Fruit fly (Drosophila melanogaster) whole organism, prepupa: ENCODE results near the gene CheA84a.

ENCODE experiments used
- Blimp-1 ChIP-seq: fragments of 200-800 bp; sonication (Bioruptor generic); optimal IDR thresholded peaks from 3 replicates; lab custom pipeline; 2017; ENCODE audit warnings: missing biosample characterization, missing genetic modification characterization, mild to moderate bottlenecking, moderate library complexity, missing genetic modification reagents
- CG10669 ChIP-seq: fragments of 200-800 bp; sonication (Bioruptor generic); optimal IDR thresholded peaks from 3 replicates; lab custom pipeline; 2018; ENCODE audit warnings: missing biosample characterization, mild to moderate bottlenecking, missing genetic modification characterization, moderate library complexity
- CG11902 ChIP-seq: fragments of 200-800 bp; sonication (Bioruptor generic); optimal IDR thresholded peaks from 3 replicates; lab custom pipeline; 2016; ENCODE audit warnings: missing biosample characterization, missing genetic modification characterization
- CG15336 ChIP-seq: fragments of 200-800 bp; sonication (Bioruptor generic); IDR thresholded peaks from 2 replicates; pipeline ENCODE4 v1.3.6; 2022; ENCODE audit warnings: missing biosample characterization, missing genetic modification characterization
- CG1621 ChIP-seq: fragments of 200-800 bp; sonication (Bioruptor generic); optimal IDR thresholded peaks from 3 replicates; lab custom pipeline; 2018; ENCODE audit warnings: missing biosample characterization, mild to moderate bottlenecking, missing genetic modification characterization
- CG16779 ChIP-seq: fragments of 200-800 bp; sonication (Bioruptor generic); optimal IDR thresholded peaks from 3 replicates; lab custom pipeline; 2017; ENCODE audit warnings: missing biosample characterization, mild to moderate bottlenecking, missing genetic modification characterization
- CG3032 ChIP-seq: fragments of 200-800 bp; optimal IDR thresholded peaks from 2 replicates; lab custom pipeline; 2019; ENCODE audit warnings: missing biosample characterization, mild to moderate bottlenecking, missing genetic modification characterization, moderate library complexity
- CG31627 ChIP-seq: fragments of 200-800 bp; sonication (Bioruptor generic); optimal IDR thresholded peaks from 3 replicates; lab custom pipeline; 2016; ENCODE audit warnings: missing biosample characterization, missing genetic modification characterization
- CG32006 ChIP-seq: fragments of 200-800 bp; sonication (Bioruptor generic); optimal IDR thresholded peaks from 3 replicates; lab custom pipeline; 2017; ENCODE audit warnings: missing biosample characterization, mild to moderate bottlenecking, missing genetic modification characterization
- CG34406 ChIP-seq: fragments of 200-800 bp; sonication (Bioruptor generic); optimal IDR thresholded peaks from 3 replicates; lab custom pipeline; 2016; ENCODE audit warnings: missing biosample characterization, missing genetic modification characterization
- CG3919 ChIP-seq: fragments of 200-800 bp; sonication (Bioruptor generic); optimal IDR thresholded peaks from 3 replicates; lab custom pipeline; 2016; ENCODE audit warnings: missing biosample characterization, missing genetic modification characterization
- CG4318 ChIP-seq: fragments of 200-800 bp; sonication (Bioruptor generic); optimal IDR thresholded peaks from 3 replicates; lab custom pipeline; 2017; ENCODE audit warnings: missing biosample characterization, mild to moderate bottlenecking, missing genetic modification characterization
- CG6792 ChIP-seq: fragments of 200-800 bp; sonication (Bioruptor generic); optimal IDR thresholded peaks from 3 replicates; lab custom pipeline; 2016; ENCODE audit warnings: missing biosample characterization, missing genetic modification characterization
- CG6808 ChIP-seq: fragments of 200-800 bp; sonication (Bioruptor generic); optimal IDR thresholded peaks from 3 replicates; lab custom pipeline; 2017; ENCODE audit warnings: missing biosample characterization, missing genetic modification characterization, mild to moderate bottlenecking, moderate library complexity, missing genetic modification reagents
- CG6854 ChIP-seq: fragments of 200-800 bp; sonication (Bioruptor generic); optimal IDR thresholded peaks from 2 replicates; lab custom pipeline; 2017; ENCODE audit warnings: missing biosample characterization, mild to moderate bottlenecking, missing genetic modification characterization
- CG7368 ChIP-seq: fragments of 200-800 bp; sonication (Bioruptor generic); optimal IDR thresholded peaks from 3 replicates; lab custom pipeline; 2016; ENCODE audit warnings: missing biosample characterization, missing genetic modification characterization
- CG8119 ChIP-seq: fragments of 200-800 bp; sonication (Bioruptor generic); IDR thresholded peaks from 3 replicates; pipeline ENCODE4 v1.3.6; 2022; ENCODE audit warnings: missing biosample characterization, missing genetic modification characterization
- CG8319 ChIP-seq: fragments of 200-800 bp; sonication (Bioruptor generic); optimal IDR thresholded peaks from 3 replicates; lab custom pipeline; 2016; ENCODE audit warnings: missing biosample characterization, missing genetic modification characterization
- CG8632 ChIP-seq: fragments of 200-800 bp; sonication (Bioruptor generic); optimal IDR thresholded peaks from 3 replicates; lab custom pipeline; 2016; ENCODE audit warnings: missing biosample characterization, missing genetic modification characterization
- CG9139 ChIP-seq: fragments of 200-800 bp; sonication (Bioruptor generic); optimal IDR thresholded peaks from 3 replicates; lab custom pipeline; 2017; ENCODE audit warnings: missing biosample characterization, mild to moderate bottlenecking, missing genetic modification characterization
- Eip75B ChIP-seq: fragments of 200-800 bp; sonication (Bioruptor generic); optimal IDR thresholded peaks from 3 replicates; lab custom pipeline; 2016; ENCODE audit warnings: missing biosample characterization, missing genetic modification characterization
- Eip93F ChIP-seq: fragments of 200-800 bp; sonication (Bioruptor generic); optimal IDR thresholded peaks from 2 replicates; lab custom pipeline; 2016; ENCODE audit warnings: missing biosample characterization, mild to moderate bottlenecking, missing genetic modification characterization
- Ets21C ChIP-seq: fragments of 200-800 bp; sonication (Bioruptor generic); optimal IDR thresholded peaks from 3 replicates; lab custom pipeline; 2016; ENCODE audit warnings: missing biosample characterization, missing genetic modification characterization
- Ets96B ChIP-seq: fragments of 200-800 bp; optimal IDR thresholded peaks from 2 replicates; lab custom pipeline; 2019; ENCODE audit warnings: missing biosample characterization, mild to moderate bottlenecking, missing genetic modification characterization, moderate library complexity
- Gug ChIP-seq: fragments of 200-800 bp; sonication (Bioruptor generic); IDR thresholded peaks from 2 replicates; pipeline ENCODE4 v1.3.6; 2022; ENCODE audit warnings: missing biosample characterization, missing genetic modification characterization
- Hr38 ChIP-seq: sonication (Bioruptor generic); optimal IDR thresholded peaks from 2 replicates; lab custom pipeline; 2016; ENCODE audit warnings: missing biosample characterization, missing genetic modification characterization
- Hr39 ChIP-seq: fragments of 200-800 bp; sonication (Bioruptor generic); optimal IDR thresholded peaks from 2 replicates; lab custom pipeline; 2016; ENCODE audit warnings: missing biosample characterization, missing genetic modification characterization
- Hr4 ChIP-seq: fragments of 200-800 bp; sonication (Bioruptor generic); optimal IDR thresholded peaks from 3 replicates; lab custom pipeline; 2016; ENCODE audit warnings: missing biosample characterization, missing genetic modification characterization
- Lpt ChIP-seq: fragments of 200-800 bp; sonication (Bioruptor generic); optimal IDR thresholded peaks from 3 replicates; lab custom pipeline; 2016; ENCODE audit warnings: missing biosample characterization, missing genetic modification characterization
- Met ChIP-seq: fragments of 200-800 bp; sonication (Bioruptor generic); optimal IDR thresholded peaks from 3 replicates; lab custom pipeline; 2016; ENCODE audit warnings: missing biosample characterization, missing genetic modification characterization
- OdsH ChIP-seq: fragments of 200-800 bp; sonication (Bioruptor generic); optimal IDR thresholded peaks from 3 replicates; lab custom pipeline; 2016; ENCODE audit warnings: missing biosample characterization, missing genetic modification characterization
- Smox ChIP-seq: fragments of 200-800 bp; sonication (Bioruptor generic); optimal IDR thresholded peaks from 3 replicates; lab custom pipeline; 2016; ENCODE audit warnings: missing biosample characterization, missing genetic modification characterization
- Sox102F ChIP-seq: fragments of 200-800 bp; sonication (Bioruptor generic); optimal IDR thresholded peaks from 2 replicates; lab custom pipeline; 2016; ENCODE audit warnings: missing biosample characterization, mild to moderate bottlenecking, missing genetic modification characterization
- Sox14 ChIP-seq: fragments of 200-800 bp; sonication (Bioruptor generic); optimal IDR thresholded peaks from 3 replicates; lab custom pipeline; 2016; ENCODE audit warnings: missing biosample characterization, missing genetic modification characterization
- achi ChIP-seq: fragments of 200-800 bp; sonication (Bioruptor generic); optimal IDR thresholded peaks from 3 replicates; lab custom pipeline; 2016; ENCODE audit warnings: missing biosample characterization, missing genetic modification characterization
- acj6 ChIP-seq: fragments of 200-800 bp; sonication (Bioruptor generic); optimal IDR thresholded peaks from 3 replicates; lab custom pipeline; 2016; ENCODE audit warnings: missing biosample characterization, missing genetic modification characterization
- cyc ChIP-seq: fragments of 200-800 bp; sonication (Bioruptor generic); optimal IDR thresholded peaks from 3 replicates; lab custom pipeline; 2016; ENCODE audit warnings: missing biosample characterization, missing genetic modification characterization
- dac ChIP-seq: fragments of 200-800 bp; sonication (Bioruptor generic); optimal IDR thresholded peaks from 2 replicates; lab custom pipeline; 2017; ENCODE audit warnings: missing biosample characterization, mild to moderate bottlenecking, missing genetic modification characterization
- dsx ChIP-seq: fragments of 200-800 bp; optimal IDR thresholded peaks from 3 replicates; lab custom pipeline; 2019; ENCODE audit warnings: missing biosample characterization, mild to moderate bottlenecking, missing genetic modification characterization, moderate library complexity; ENCODE audit not compliant: poor library complexity, severe bottlenecking
- eg ChIP-seq: fragments of 200-800 bp; sonication (Bioruptor generic); IDR thresholded peaks from 3 replicates; pipeline ENCODE4 v1.3.6; 2022; ENCODE audit warnings: missing biosample characterization, missing genetic modification characterization
- esn ChIP-seq: fragments of 200-800 bp; sonication (Bioruptor generic); optimal IDR thresholded peaks from 2 replicates; lab custom pipeline; 2016; ENCODE audit warnings: missing biosample characterization, mild to moderate bottlenecking, missing genetic modification characterization, moderate library complexity
- fd59A ChIP-seq: fragments of 200-800 bp; sonication (Bioruptor generic); optimal IDR thresholded peaks from 2 replicates; lab custom pipeline; 2017; ENCODE audit warnings: missing biosample characterization, mild to moderate bottlenecking, missing genetic modification characterization, missing genetic modification reagents
- fd85E ChIP-seq: fragments of 200-800 bp; sonication (Bioruptor generic); optimal IDR thresholded peaks from 3 replicates; lab custom pipeline; 2016; ENCODE audit warnings: missing biosample characterization, missing genetic modification characterization
- lz ChIP-seq: fragments of 200-800 bp; sonication (Bioruptor generic); optimal IDR thresholded peaks from 3 replicates; lab custom pipeline; 2016; ENCODE audit warnings: missing biosample characterization, missing genetic modification characterization
- net ChIP-seq: fragments of 200-800 bp; sonication (Bioruptor generic); optimal IDR thresholded peaks from 3 replicates; lab custom pipeline; 2016; ENCODE audit warnings: missing biosample characterization, missing genetic modification characterization
- pdm3 ChIP-seq: fragments of 200-800 bp; sonication (Bioruptor generic); optimal IDR thresholded peaks from 3 replicates; lab custom pipeline; 2016; ENCODE audit warnings: missing biosample characterization, missing genetic modification characterization
- spab ChIP-seq: fragments of 200-800 bp; sonication (Bioruptor generic); optimal IDR thresholded peaks from 2 replicates; lab custom pipeline; 2017; ENCODE audit warnings: missing biosample characterization, mild to moderate bottlenecking, missing genetic modification characterization, missing genetic modification reagents
- ss ChIP-seq, 2 experiments: fragments of 200-800 bp; sonication (Bioruptor generic); optimal IDR thresholded peaks; 2 replicates in 1 of 2; 3 replicates in 1 of 2; lab custom pipeline; 2017 to 2018; ENCODE audit warnings: mild to moderate bottlenecking in 2 of 2, missing biosample characterization in 2 of 2, missing genetic modification characterization in 2 of 2, moderate library complexity in 1 of 2
- svp ChIP-seq: fragments of 200-800 bp; sonication (Bioruptor generic); peaks from one replicate; lab custom pipeline; 2016; ENCODE audit warnings: missing biosample characterization, missing genetic modification characterization
- topi ChIP-seq: fragments of 200-800 bp; sonication (Bioruptor generic); optimal IDR thresholded peaks from 3 replicates; lab custom pipeline; 2016; ENCODE audit warnings: missing biosample characterization, missing genetic modification characterization
- vri ChIP-seq: fragments of 200-800 bp; sonication (Bioruptor generic); optimal IDR thresholded peaks from 3 replicates; lab custom pipeline; 2016; ENCODE audit warnings: missing biosample characterization, mild to moderate bottlenecking, missing genetic modification characterization

CheA84a gene

dm6 chr3R:8198320-8198719 lies 6.3 kb downstream of the CheA84a start:
- TF ChIP-seq Ets96B (tag; lab: Kevin White, UChicago) (no peak), Hr39 (no peak), CG8632 (GFP tag; lab: Kevin White, UChicago) (no peak), CG6792 (no peak), achi (no peak)

- TF ChIP-seq acj6 (GFP tag; lab: Kevin White, UChicago) = peak; percentile 36
- TF ChIP-seq CG6792 = no peak
- TF ChIP-seq pdm3 = peak; percentile 29
- TF ChIP-seq fd85E (GFP tag; lab: Kevin White, UChicago) = no peak
- no peak for TF ChIP-seq CG6854
- no peak for TF ChIP-seq CG15336 (GFP tag; lab: Robert Waterston, UW)
- TF ChIP-seq CG7368 (GFP tag; lab: Kevin White, UChicago) = no peak
- no peak for TF ChIP-seq spab (GFP tag; lab: Kevin White, UChicago)
- TF ChIP-seq Ets21C (GFP tag; lab: Kevin White, UChicago) = no peak
- TF ChIP-seq svp (GFP tag; lab: Kevin White, UChicago) = peak; percentile 79
- no peak for TF ChIP-seq Hr4
- TF ChIP-seq CG10669 (GFP tag; lab: Kevin White, UChicago) = peak; percentile 44
- TF ChIP-seq CG3032 (tag; lab: Kevin White, UChicago) = peak; percentile 48
- TF ChIP-seq CG8632 (GFP tag; lab: Kevin White, UChicago) = no peak
- no peak for TF ChIP-seq CG8119 (GFP tag; lab: Robert Waterston, UW)
- peak; percentile 29 for TF ChIP-seq dsx (GFP tag; lab: Kevin White, UChicago)
- TF ChIP-seq fd59A (GFP tag; lab: Kevin White, UChicago) = peak; percentile 16
- peak; percentile 48 for TF ChIP-seq CG3919 (GFP tag; lab: Kevin White, UChicago)
- peak; percentile 47 for TF ChIP-seq Sox102F (GFP tag; lab: Kevin White, UChicago)
- TF ChIP-seq Eip93F (GFP tag; lab: Kevin White, UChicago) = no peak
- TF ChIP-seq CG34406 (GFP tag; lab: Kevin White, UChicago) = peak; percentile 4
- TF ChIP-seq vri (GFP tag; lab: Kevin White, UChicago) = peak; percentile 14
- peak; percentile 52 for TF ChIP-seq Met (GFP tag; lab: Kevin White, UChicago)
- TF ChIP-seq OdsH = peak; percentile 24
- no peak for TF ChIP-seq Hr38 (GFP tag; lab: Kevin White, UChicago)
- TF ChIP-seq CG1621 (tag; lab: Kevin White, UChicago) = peak; percentile 32
- TF ChIP-seq CG11902 = peak; percentile 25
- peak; percentile 45 for TF ChIP-seq CG6808 (GFP tag; lab: Kevin White, UChicago)
- TF ChIP-seq achi = peak; percentile 7
- TF ChIP-seq CG32006 (GFP tag; lab: Kevin White, UChicago) = no peak
- TF ChIP-seq CG9139 (GFP tag; lab: Kevin White, UChicago) = no peak
- peak; percentile 38 for TF ChIP-seq lz (GFP tag; lab: Kevin White, UChicago)
- TF ChIP-seq CG4318 (GFP tag; lab: Kevin White, UChicago) = no peak
- no peak for TF ChIP-seq eg
- TF ChIP-seq CG16779 = no peak
- peak; percentile 45 for TF ChIP-seq cyc (GFP tag; lab: Kevin White, UChicago)
- TF ChIP-seq Lpt = no peak
- TF ChIP-seq esn (GFP tag; lab: Kevin White, UChicago) = peak; percentile 45
- no peak for TF ChIP-seq net (GFP tag; lab: Kevin White, UChicago)
- no peak for TF ChIP-seq Blimp-1 (GFP tag; lab: Kevin White, UChicago)
- peak in 1 of 2 experiments; percentile 22 for TF ChIP-seq ss (GFP tag; optimal IDR thresholded peaks at IDR 0.05; lab: Kevin White, UChicago)
- TF ChIP-seq CG8319 (GFP tag; lab: Kevin White, UChicago) = no peak
- TF ChIP-seq topi (GFP tag; lab: Kevin White, UChicago) = peak; percentile 42
- TF ChIP-seq Sox14 (GFP tag; lab: Kevin White, UChicago) = peak; percentile 45
- TF ChIP-seq Smox (GFP tag; lab: Kevin White, UChicago) = peak; percentile 52
- TF ChIP-seq Eip75B (GFP tag; lab: Kevin White, UChicago) = peak; percentile 39
- peak; percentile 48 for TF ChIP-seq CG31627 (GFP tag; lab: Kevin White, UChicago)
- TF ChIP-seq dac (GFP tag; lab: Kevin White, UChicago) = no peak
- TF ChIP-seq Gug (GFP tag; lab: Robert Waterston, UW) = no peak
Observed at dm6 chr3R:8197137-8197536, 7.5 kb downstream of the CheA84a start.
